Worm (Caenorhabditis elegans): ENCODE measurements around the gene ZK863.8.

Gene ZK863.8

DNA sequence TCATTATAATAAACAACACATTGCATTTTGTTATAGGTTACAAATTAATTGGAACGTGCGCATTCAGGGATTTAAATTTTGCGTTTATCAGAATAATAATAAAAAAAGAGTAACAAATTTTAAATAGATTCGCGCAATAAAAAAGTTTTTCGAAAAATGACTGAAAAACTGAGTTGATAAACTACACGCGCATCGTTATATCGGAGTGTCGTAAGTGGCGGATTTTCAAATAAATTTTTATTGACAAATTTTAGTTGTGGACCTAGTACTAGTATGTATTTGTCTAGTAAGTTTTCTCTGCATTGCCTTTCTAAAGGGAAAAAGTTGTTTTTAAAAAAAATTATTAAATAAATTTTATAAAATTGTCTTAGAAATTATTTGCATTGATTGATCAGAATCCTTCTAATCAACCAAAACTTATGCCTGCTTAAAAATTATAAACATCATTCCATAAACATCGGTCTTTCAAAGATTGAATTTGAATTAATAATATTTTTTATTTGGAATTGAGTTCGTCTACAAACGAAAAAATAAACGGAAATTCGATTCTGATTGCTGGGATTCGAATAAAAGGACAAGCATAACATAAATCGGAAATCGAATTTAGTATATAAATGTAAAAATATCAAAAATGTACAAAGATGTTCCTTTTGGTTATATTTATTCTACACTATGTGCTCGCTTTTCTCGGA, 2.9 kb downstream of the ZK863.8 start, which contains the start of gene srd-4:
Gene srd-4, plus strand, starts transcription at position 642 of the 692 bp plus-strand sequence.
- TF ChIP-seq unc-62 (GFP tag; optimal IDR thresholded peaks at IDR 0.05): no peak

DNA sequence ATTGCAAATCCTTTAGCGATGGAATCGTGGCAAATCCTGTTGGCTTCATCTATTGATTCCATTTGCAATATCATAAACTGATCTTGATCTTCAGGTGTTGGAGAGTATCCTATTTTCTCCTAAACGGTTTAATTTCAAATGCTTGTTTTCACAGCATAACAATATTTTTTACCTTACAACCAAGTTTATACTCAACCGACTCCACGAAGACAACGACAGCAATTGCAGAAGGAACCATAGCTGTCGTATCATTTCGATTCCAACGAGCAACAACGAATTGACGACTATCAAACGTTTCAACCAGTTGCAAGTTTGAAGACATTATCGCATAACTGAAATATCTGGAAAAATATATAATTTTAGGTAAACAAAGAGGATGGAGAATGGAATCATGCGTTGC, 3.5 kb downstream of the ZK863.8 start, which contains the start of gene usip-1:
Gene usip-1, minus strand, starts transcription at position 341 of the 400 bp plus-strand sequence.
- no peak for TF ChIP-seq unc-62 (GFP tag; optimal IDR thresholded peaks at IDR 0.05)

DNA sequence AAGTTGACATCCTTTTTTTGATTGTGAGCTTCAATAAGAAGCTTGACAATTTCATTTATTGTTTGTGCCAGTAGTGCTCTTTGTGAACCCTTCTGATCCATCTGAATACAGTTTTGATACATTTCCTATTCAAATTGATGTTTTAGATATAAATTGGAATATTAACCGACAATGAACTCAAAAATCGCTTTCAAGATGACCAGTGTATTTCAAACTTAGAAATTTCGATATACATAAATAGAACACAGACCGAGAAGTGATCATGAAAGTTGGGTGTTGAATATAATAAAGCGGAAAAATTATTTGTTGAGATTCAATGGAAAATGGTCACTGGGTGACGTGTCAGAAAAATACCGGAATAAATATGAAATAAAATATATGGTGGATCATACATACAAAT, 6.0 kb downstream of the ZK863.8 start, which contains the start of gene elpc-3:
Gene elpc-3, minus strand, starts transcription at position 101 of the 400 bp plus-strand sequence.
- TF ChIP-seq unc-62 (GFP tag; optimal IDR thresholded peaks at IDR 0.05): no peak

DNA sequence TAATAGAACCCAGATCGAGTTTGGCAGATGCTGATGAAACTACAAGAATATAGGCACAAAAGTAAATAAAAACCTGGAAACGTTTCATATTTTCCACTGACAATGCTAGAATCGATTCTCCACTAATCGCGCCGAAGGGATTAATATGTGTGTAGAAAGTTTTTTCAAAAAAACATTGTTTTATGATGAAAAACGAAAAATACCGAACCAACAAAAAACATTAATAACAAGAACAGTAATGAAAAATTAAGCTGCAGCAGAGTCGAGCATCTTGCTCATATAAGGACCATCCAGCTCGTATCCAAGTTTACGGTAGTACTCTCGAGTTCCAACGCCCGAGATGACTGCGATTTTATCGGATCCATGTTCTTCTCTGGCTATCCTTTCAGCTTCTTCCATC, 8.0 kb downstream of the ZK863.8 start, which contains the start of gene clec-224:
Gene clec-224, minus strand, starts transcription at position 101 of the 400 bp plus-strand sequence.
- TF ChIP-seq unc-62 (GFP tag; optimal IDR thresholded peaks at IDR 0.05): no peak

DNA sequence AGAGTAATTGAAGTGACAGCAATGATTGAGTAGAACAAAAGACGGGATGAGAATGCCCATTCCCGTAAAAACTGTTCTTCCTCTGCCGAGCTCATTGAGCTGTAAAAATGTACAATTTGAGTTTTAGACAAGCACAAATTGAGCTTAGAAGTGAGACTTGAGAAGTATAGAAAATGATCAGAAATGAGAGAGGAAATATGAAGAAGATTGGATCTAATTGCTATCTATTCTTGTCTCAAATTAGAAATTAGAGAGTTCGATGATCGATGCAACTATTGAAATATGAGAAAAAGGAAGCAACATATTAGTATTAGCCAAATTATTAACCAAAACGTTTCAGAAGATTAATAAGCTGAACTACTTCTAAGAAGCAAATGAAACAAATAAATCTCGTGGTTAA, 17.2 kb downstream of the ZK863.8 start, which contains the start of gene ZK863.1:
Gene ZK863.1, minus strand, starts transcription at position 101 of the 400 bp plus-strand sequence.
- TF ChIP-seq unc-62 (GFP tag; optimal IDR thresholded peaks at IDR 0.05): no peak

- TF ChIP-seq unc-62 (GFP tag; optimal IDR thresholded peaks at IDR 0.05): no peak
These were observed 19.7 kb downstream of the ZK863.8 start, which contains the start of gene col-37 for ce11 chrV:12167653-12168052. Gene col-37 (minus strand): TSS chrV:12167753.

DNA sequence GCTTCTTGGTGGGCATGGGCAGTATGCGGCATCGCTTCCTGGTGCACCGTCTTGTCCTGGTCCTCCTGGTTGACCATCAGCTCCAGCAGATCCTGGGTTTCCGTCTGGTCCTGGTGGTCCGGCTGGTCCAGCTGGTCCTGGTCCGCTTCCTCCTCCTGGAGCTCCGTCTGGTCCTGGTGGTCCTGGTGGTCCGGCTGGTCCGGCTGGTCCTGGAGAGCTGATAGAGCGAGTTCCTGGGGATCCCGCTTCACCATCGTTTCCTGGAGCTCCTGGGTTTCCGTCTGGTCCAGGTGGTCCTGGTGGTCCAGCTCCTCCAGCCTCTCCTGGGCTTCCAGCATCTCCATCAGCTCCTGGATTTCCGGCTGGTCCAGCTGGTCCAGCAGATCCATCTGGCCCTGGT, 20.3 kb downstream of the ZK863.8 start:
- no peak for TF ChIP-seq unc-62 (GFP tag; optimal IDR thresholded peaks at IDR 0.05)

DNA sequence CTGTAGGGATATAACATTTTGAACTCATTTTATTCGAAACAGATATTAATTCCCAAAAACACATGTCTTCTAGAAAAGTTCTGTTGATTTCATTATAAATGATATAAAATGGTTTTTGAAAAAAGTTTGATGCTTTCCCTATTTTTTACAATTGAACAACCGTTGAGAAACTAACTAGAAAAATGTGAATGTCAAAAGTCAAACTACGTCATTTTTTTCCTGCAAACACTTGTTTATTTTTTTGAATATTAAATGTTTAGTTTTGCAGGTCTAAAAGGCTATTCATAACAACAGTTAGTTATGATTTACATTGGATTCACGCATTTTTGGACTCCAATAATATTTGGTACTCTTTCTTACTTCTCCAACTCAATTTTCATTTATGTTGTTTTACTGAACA, 24.4 kb downstream of the ZK863.8 start, which contains the start of gene srj-4:
Gene srj-4, plus strand, starts transcription at position 301 of the 400 bp plus-strand sequence.
- no peak for TF ChIP-seq unc-62 (GFP tag; optimal IDR thresholded peaks at IDR 0.05)

ce11 chrV:12162220-12162619, 25.1 kb downstream of the ZK863.8 start, which contains the start of gene C27A7.5:
Gene C27A7.5 (minus strand): TSS chrV:12162320.
- TF ChIP-seq unc-62 (GFP tag; optimal IDR thresholded peaks at IDR 0.05): no peak

- TF ChIP-seq unc-62 (GFP tag; optimal IDR thresholded peaks at IDR 0.05): no peak
These were observed 26.2 kb downstream of the ZK863.8 start for ce11 chrV:12161157-12161556.

DNA sequence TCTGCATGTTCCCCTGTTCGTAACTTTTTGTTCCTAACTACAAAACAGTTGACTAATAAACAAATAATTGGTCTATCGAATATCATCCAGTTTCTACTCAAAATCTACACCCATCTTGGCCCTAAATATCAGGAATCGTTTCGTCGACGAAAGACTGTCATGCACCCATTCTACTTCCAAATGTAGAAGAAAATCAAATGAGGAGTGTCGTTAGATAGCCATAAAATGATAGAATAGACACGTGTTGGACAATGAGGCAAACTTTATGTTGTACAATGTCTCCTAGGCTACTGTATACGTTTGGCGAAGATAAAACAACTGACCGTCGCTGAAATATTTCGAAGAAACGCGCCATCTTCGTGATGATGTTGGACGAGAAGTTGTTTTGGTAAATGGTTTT, 27.3 kb downstream of the ZK863.8 start:
- TF ChIP-seq unc-62 (GFP tag; optimal IDR thresholded peaks at IDR 0.05): no peak

DNA sequence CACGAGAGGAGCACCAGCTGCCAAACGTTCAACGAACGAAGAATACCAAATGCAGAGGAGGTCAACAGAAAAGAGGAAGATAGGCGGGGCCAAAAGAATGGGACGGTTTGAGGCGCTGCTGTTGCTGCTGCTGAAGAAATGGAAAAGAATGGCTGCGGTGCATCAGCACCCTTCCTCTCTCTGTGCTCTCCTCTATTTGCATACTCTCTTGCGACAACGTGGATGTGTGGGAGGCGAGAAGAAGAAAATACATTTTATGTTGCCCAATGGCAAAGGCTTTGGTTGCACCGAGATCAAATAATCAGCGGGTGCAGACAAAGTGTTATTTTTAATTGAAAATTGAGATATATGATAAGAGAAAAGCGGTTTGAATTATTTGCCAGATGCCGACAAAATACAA, 28.9 kb downstream of the ZK863.8 start:
- no peak for TF ChIP-seq unc-62 (GFP tag; optimal IDR thresholded peaks at IDR 0.05)

ce11 chrV:12154554-12154953, 32.8 kb downstream of the ZK863.8 start, which contains the start of gene C27A7.9:
Gene C27A7.9 (minus strand): TSS chrV:12154654.
- no peak for TF ChIP-seq unc-62 (GFP tag; optimal IDR thresholded peaks at IDR 0.05)

- no peak for TF ChIP-seq unc-62 (GFP tag; optimal IDR thresholded peaks at IDR 0.05)
These were observed 33.5 kb downstream of the ZK863.8 start for ce11 chrV:12153784-12154183.

- no peak for TF ChIP-seq unc-62 (GFP tag; optimal IDR thresholded peaks at IDR 0.05)
These were observed 34.5 kb downstream of the ZK863.8 start, which contains the start of gene C27A7.8 for ce11 chrV:12152857-12153256. Gene C27A7.8 (plus strand): TSS chrV:12153157.

ce11 chrV:12150607-12151006, 36.7 kb downstream of the ZK863.8 start, which contains the start of gene che-11:
Gene che-11 (minus strand): TSS chrV:12150707.
- TF ChIP-seq unc-62 (GFP tag; optimal IDR thresholded peaks at IDR 0.05): no peak

- TF ChIP-seq unc-62 (GFP tag; optimal IDR thresholded peaks at IDR 0.05): no peak
These were observed 46.7 kb downstream of the ZK863.8 start, which contains the start of gene C27A7.3 for ce11 chrV:12140625-12141024. Gene C27A7.3 (plus strand): TSS chrV:12140925.

Measured in whole organism, dauer.